Fruit fly (Drosophila melanogaster) whole organism: ENCODE data around the gene rho-5.

Experiments
- CG8478 ChIP-seq: fragments of >200 bp; optimal IDR thresholded peaks from 2 replicates; lab custom pipeline; 2018; ENCODE audit warnings: inconsistent platforms
- Dll ChIP-seq: fragments of >200 bp; optimal IDR thresholded peaks from 2 replicates; lab custom pipeline; 2017
- EcR ChIP-seq, 2 experiments: fragments of >200 bp; optimal IDR thresholded peaks; 2 replicates each; lab custom pipeline; 2017; ENCODE audit warnings: missing biosample characterization in 2 of 2, missing genetic modification characterization in 2 of 2, missing genetic modification reagents in 2 of 2
- pan ChIP-seq: fragments of >200 bp; optimal IDR thresholded peaks from 2 replicates; lab custom pipeline; 2017
- psq ChIP-seq: fragments of >200 bp; optimal IDR thresholded peaks from 2 replicates; lab custom pipeline; 2017
- usp ChIP-seq: fragments of >200 bp; optimal IDR thresholded peaks from 2 replicates; lab custom pipeline; 2017; ENCODE audit warnings: missing biosample characterization, missing genetic modification characterization, mixed read lengths

Gene rho-5

dm6 chr2L:10373605-10374269, at the start of gene rho-5:
rho-5 (minus strand) TSS chr2L:10373900.
- no peak for TF ChIP-seq CG8478 (lab: Kevin White, UChicago)
- no peak for TF ChIP-seq Dll (lab: Kevin White, UChicago)
- TF ChIP-seq usp (GFP tag; lab: Kevin White, UChicago): no peak
- no peak for TF ChIP-seq pan (lab: Kevin White, UChicago)
- TF ChIP-seq EcR (GFP tag; optimal IDR thresholded peaks at IDR 0.05; lab: Kevin White, UChicago): no peak
- no peak for TF ChIP-seq psq

dm6 chr2L:10422643-10423606, 49.2 kb upstream of the rho-5 start, which contains the start of the genes pie and Wdfy2:
pie (minus strand) TSS chr2L:10422780.
Wdfy2 (plus strand) TSS chr2L:10423291.
- no peak for TF ChIP-seq pan (lab: Kevin White, UChicago)
- TF ChIP-seq usp (GFP tag; lab: Kevin White, UChicago): no peak
- no peak for TF ChIP-seq EcR (GFP tag; optimal IDR thresholded peaks at IDR 0.05; lab: Kevin White, UChicago)
- no peak for TF ChIP-seq Dll (lab: Kevin White, UChicago)
- TF ChIP-seq CG8478 (lab: Kevin White, UChicago): no peak
- TF ChIP-seq psq: no peak

dm6 chr2L:10418981-10419380, 45.3 kb upstream of the rho-5 start, which contains the start of gene RfC3:
RfC3 (plus strand) TSS chr2L:10419190.
- no peak for TF ChIP-seq CG8478 (lab: Kevin White, UChicago)
- no peak for TF ChIP-seq usp (GFP tag; lab: Kevin White, UChicago)
- TF ChIP-seq psq: no peak
- no peak for TF ChIP-seq pan (lab: Kevin White, UChicago)
- no peak for TF ChIP-seq EcR (GFP tag; optimal IDR thresholded peaks at IDR 0.05; lab: Kevin White, UChicago)
- no peak for TF ChIP-seq Dll (lab: Kevin White, UChicago)

dm6 chr2L:10413251-10414127, 39.8 kb upstream of the rho-5 start, which contains the start of the genes CG5355 and Klp31E:
CG5355 (minus strand) TSS chr2L:10413463.
Klp31E (plus strand) TSS chr2L:10414017.
- TF ChIP-seq EcR (GFP tag; optimal IDR thresholded peaks at IDR 0.05; lab: Kevin White, UChicago) (no peak), Dll (lab: Kevin White, UChicago) (no peak), usp (GFP tag; lab: Kevin White, UChicago) (no peak)

- TF ChIP-seq pan (lab: Kevin White, UChicago) (no peak), CG8478 (lab: Kevin White, UChicago) (no peak), psq (no peak), usp (GFP tag; lab: Kevin White, UChicago) (no peak), EcR (GFP tag; optimal IDR thresholded peaks at IDR 0.05; lab: Kevin White, UChicago) (no peak), Dll (lab: Kevin White, UChicago) (no peak)
Observed at dm6 chr2L:10408122-10408576, 34.4 kb upstream of the rho-5 start, which contains the start of the genes Ip259 and RpS27A. Ip259 (plus strand) TSS chr2L:10408352. RpS27A (plus strand) TSS chr2L:10408352.

dm6 chr2L:10405008-10405654, 31.4 kb upstream of the rho-5 start, which contains the start of the genes CG17768, LSm-4 and Ir31a:
CG17768 (minus strand) TSS chr2L:10405203.
LSm-4 (minus strand) TSS chr2L:10405203.
Ir31a (plus strand) TSS chr2L:10405565.
- TF ChIP-seq usp (GFP tag; lab: Kevin White, UChicago): no peak
- no peak for TF ChIP-seq CG8478 (lab: Kevin White, UChicago)
- no peak for TF ChIP-seq EcR (GFP tag; optimal IDR thresholded peaks at IDR 0.05; lab: Kevin White, UChicago)

- TF ChIP-seq usp (GFP tag; lab: Kevin White, UChicago) (no peak), CG8478 (lab: Kevin White, UChicago) (no peak), pan (lab: Kevin White, UChicago) (no peak), psq (no peak), EcR (GFP tag; optimal IDR thresholded peaks at IDR 0.05; lab: Kevin White, UChicago) (no peak), Dll (lab: Kevin White, UChicago) (no peak)
Observed at dm6 chr2L:10403803-10404315, 30.2 kb upstream of the rho-5 start.

- TF ChIP-seq pan (lab: Kevin White, UChicago): no peak
- TF ChIP-seq Dll (lab: Kevin White, UChicago): no peak
Observed at dm6 chr2L:10396877-10397587, 23.3 kb upstream of the rho-5 start.

- no peak for TF ChIP-seq EcR (GFP tag; optimal IDR thresholded peaks at IDR 0.05; lab: Kevin White, UChicago)
- TF ChIP-seq pan (lab: Kevin White, UChicago): no peak
- no peak for TF ChIP-seq CG8478 (lab: Kevin White, UChicago)
- TF ChIP-seq usp (GFP tag; lab: Kevin White, UChicago): no peak
- no peak for TF ChIP-seq psq
- TF ChIP-seq Dll (lab: Kevin White, UChicago): no peak
Observed at dm6 chr2L:10396488-10396824, 22.8 kb upstream of the rho-5 start, which contains the start of gene Cnot4. Cnot4 (plus strand) TSS chr2L:10396716.
